Worm (Caenorhabditis elegans) whole organism, mixed stage, embryonic: ENCODE results near the gene npr-36.

Source experiments
- bed-3 ChIP-seq: fragments of 200-800 bp; sonication (Bioruptor generic); optimal IDR thresholded peaks from 3 replicates; lab custom pipeline; 2018; ENCODE audit warnings: mild to moderate bottlenecking, missing genetic modification characterization, moderate library complexity, missing compliant biosample characterization
- blmp-1 ChIP-seq: fragments of 150-350 bp; optimal IDR thresholded peaks from 2 replicates; lab custom pipeline; 2014; ENCODE audit warnings: missing biosample characterization, missing genetic modification characterization
- ceh-39 ChIP-seq: fragments of 150-350 bp; optimal IDR thresholded peaks from 2 replicates; lab custom pipeline; 2014; ENCODE audit warnings: missing biosample characterization, missing genetic modification characterization
- ceh-43 ChIP-seq: fragments of 200-800 bp; sonication (Bioruptor generic); optimal IDR thresholded peaks from 2 replicates; lab custom pipeline; 2018; ENCODE audit warnings: mild to moderate bottlenecking, missing genetic modification characterization, moderate library complexity, missing compliant biosample characterization
- ceh-83 ChIP-seq: fragments of 200-800 bp; sonication (Bioruptor generic); optimal IDR thresholded peaks from 2 replicates; lab custom pipeline; 2018; ENCODE audit warnings: mild to moderate bottlenecking, missing genetic modification characterization, missing compliant biosample characterization
- ces-1 ChIP-seq: fragments of 150-350 bp; optimal IDR thresholded peaks from 2 replicates; lab custom pipeline; 2014; ENCODE audit warnings: missing biosample characterization, missing genetic modification reagents, missing genetic modification characterization
- cnd-1 ChIP-seq: fragments of 200-800 bp; sonication (Bioruptor generic); optimal IDR thresholded peaks from 2 replicates; lab custom pipeline; 2018; ENCODE audit warnings: mild to moderate bottlenecking, missing genetic modification characterization, missing compliant biosample characterization
- drap-1 ChIP-seq: fragments of 200-800 bp; sonication (Bioruptor generic); optimal IDR thresholded peaks from 3 replicates; lab custom pipeline; 2018; ENCODE audit warnings: mild to moderate bottlenecking, missing genetic modification characterization, missing compliant biosample characterization
- elt-1 ChIP-seq: sonication (generic microtip); optimal IDR thresholded peaks from 2 replicates; lab custom pipeline; 2017; ENCODE audit warnings: missing genetic modification characterization, mild to moderate bottlenecking, missing compliant biosample characterization, antibody characterized with exemption, moderate library complexity, borderline replicate concordance; ENCODE audit not compliant: insufficient read depth
- elt-3 ChIP-seq: fragments of 150-350 bp; optimal IDR thresholded peaks from 2 replicates; lab custom pipeline; 2014; ENCODE audit warnings: missing biosample characterization, missing genetic modification characterization
- flh-1 ChIP-seq: fragments of 200-800 bp; sonication (Bioruptor generic); optimal IDR thresholded peaks from 2 replicates; lab custom pipeline; 2018; ENCODE audit warnings: mild to moderate bottlenecking, missing genetic modification characterization, moderate library complexity, missing compliant biosample characterization
- ham-2 ChIP-seq: fragments of 200-800 bp; sonication (Bioruptor generic); optimal IDR thresholded peaks from 2 replicates; lab custom pipeline; 2018; ENCODE audit warnings: mild to moderate bottlenecking, missing genetic modification characterization, missing compliant biosample characterization
- hlh-1 ChIP-seq: fragments of 150-350 bp; optimal IDR thresholded peaks from 2 replicates; lab custom pipeline; 2014; ENCODE audit warnings: missing biosample characterization, missing genetic modification reagents, missing genetic modification characterization
- lin-13 ChIP-seq: fragments of 150-350 bp; optimal IDR thresholded peaks from 2 replicates; lab custom pipeline; 2014; ENCODE audit warnings: missing biosample characterization, missing genetic modification characterization
- mep-1 ChIP-seq: fragments of 150-350 bp; optimal IDR thresholded peaks from 2 replicates; lab custom pipeline; 2017; ENCODE audit warnings: missing biosample characterization, missing genetic modification reagents, missing genetic modification characterization, inconsistent platforms
- mls-2 ChIP-seq: sonication (generic microtip); optimal IDR thresholded peaks from 2 replicates; lab custom pipeline; 2016; ENCODE audit warnings: mild to moderate bottlenecking, missing genetic modification characterization, moderate library complexity, missing compliant biosample characterization
- nhr-12 ChIP-seq: fragments of 150-350 bp; optimal IDR thresholded peaks from 2 replicates; lab custom pipeline; 2014; ENCODE audit warnings: missing biosample characterization, missing genetic modification characterization
- nhr-2 ChIP-seq: fragments of 150-350 bp; optimal IDR thresholded peaks from 2 replicates; lab custom pipeline; 2014; ENCODE audit warnings: missing biosample characterization, missing genetic modification characterization
- nhr-237 ChIP-seq: fragments of 150-350 bp; optimal IDR thresholded peaks from 2 replicates; lab custom pipeline; 2014; ENCODE audit warnings: missing biosample characterization, missing genetic modification characterization
- nhr-28 ChIP-seq: fragments of 150-350 bp; optimal IDR thresholded peaks from 2 replicates; lab custom pipeline; 2014; ENCODE audit warnings: missing biosample characterization, missing genetic modification characterization
- nhr-76 ChIP-seq: sonication (generic microtip); optimal IDR thresholded peaks from 2 replicates; lab custom pipeline; 2017; ENCODE audit warnings: missing biosample characterization, missing genetic modification characterization
- pha-4 ChIP-seq: fragments of 150-350 bp; optimal IDR thresholded peaks from 2 replicates; lab custom pipeline; 2018; ENCODE audit warnings: missing biosample characterization, missing genetic modification reagents, missing genetic modification characterization
- sem-2 ChIP-seq: fragments of 200-800 bp; sonication (Bioruptor generic); optimal IDR thresholded peaks from 2 replicates; lab custom pipeline; 2018; ENCODE audit warnings: mild to moderate bottlenecking, missing genetic modification characterization, missing compliant biosample characterization
- sptf-1 ChIP-seq: sonication (generic microtip); optimal IDR thresholded peaks from 2 replicates; lab custom pipeline; 2017; ENCODE audit warnings: mild to moderate bottlenecking, missing genetic modification characterization, moderate library complexity, missing compliant biosample characterization
- tbx-8 ChIP-seq: fragments of 200-800 bp; sonication (Bioruptor generic); optimal IDR thresholded peaks from 2 replicates; lab custom pipeline; 2018; ENCODE audit warnings: mild to moderate bottlenecking, missing genetic modification characterization, moderate library complexity, missing compliant biosample characterization
- unc-120 ChIP-seq: sonication (generic microtip); optimal IDR thresholded peaks from 2 replicates; lab custom pipeline; 2017; ENCODE audit warnings: missing genetic modification characterization, missing compliant biosample characterization; ENCODE audit not compliant: poor library complexity, severe bottlenecking
- unc-39 ChIP-seq: fragments of 150-350 bp; optimal IDR thresholded peaks from 2 replicates; lab custom pipeline; 2014; ENCODE audit warnings: missing biosample characterization, missing genetic modification characterization
- unc-62 ChIP-seq: fragments of 150-350 bp; optimal IDR thresholded peaks from 2 replicates; lab custom pipeline; 2014; ENCODE audit warnings: missing biosample characterization, missing genetic modification reagents, missing genetic modification characterization
- zip-8 ChIP-seq: fragments of 150-350 bp; optimal IDR thresholded peaks from 2 replicates; lab custom pipeline; 2014; ENCODE audit warnings: missing biosample characterization, missing genetic modification characterization
- ztf-11 ChIP-seq: fragments of 150-350 bp; optimal IDR thresholded peaks from 2 replicates; lab custom pipeline; 2014; ENCODE audit warnings: missing biosample characterization, missing genetic modification characterization

npr-36 gene

ce11 chrX:17324954-17325353 lies 34.6 kb upstream of the npr-36 start:
- TF ChIP-seq zip-8 (tag; lab: Kevin White, UChicago) (peak; percentile 52), tbx-8 (no peak), drap-1 (GFP tag; lab: Kevin White, UChicago) (no peak), elt-1 (no peak), nhr-2 (tag; lab: Kevin White, UChicago) (peak; percentile 71), mep-1 (tag; lab: Kevin White, UChicago) (no peak), ham-2 (no peak)

DNA sequence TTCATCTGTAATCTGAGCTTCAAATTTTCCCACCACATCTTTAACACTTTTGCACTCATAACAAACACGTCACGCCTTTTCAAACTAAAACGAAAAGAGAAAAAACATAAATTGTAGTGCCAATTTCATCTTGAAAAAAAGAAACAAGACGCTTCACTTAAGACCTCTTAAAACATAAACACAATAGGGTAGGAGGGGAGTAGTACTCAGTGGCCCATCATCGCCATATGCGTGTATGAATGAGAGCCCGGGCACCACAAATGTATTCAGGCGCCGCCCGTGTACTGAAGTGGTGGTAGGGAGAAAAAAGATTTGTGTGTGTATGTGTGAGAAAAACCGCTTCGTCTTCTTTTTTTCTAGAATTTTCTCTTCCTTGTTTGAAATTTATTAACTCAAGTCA lies 32.3 kb upstream of the npr-36 start:
- TF ChIP-seq ceh-83 (GFP tag; lab: Kevin White, UChicago) (no peak), nhr-28 (tag; lab: Kevin White, UChicago) (no peak), elt-3 (no peak), unc-39 (tag; lab: Kevin White, UChicago) (no peak), mep-1 (tag; lab: Kevin White, UChicago) (no peak), nhr-76 (no peak), unc-120 (tag; lab: Kevin White, UChicago) (no peak), cnd-1 (tag; lab: Kevin White, UChicago) (no peak), ceh-39 (tag; lab: Kevin White, UChicago) (no peak), ham-2 (no peak), unc-62 (GFP tag; lab: Kevin White, UChicago) (no peak), mls-2 (tag; lab: Kevin White, UChicago) (no peak), flh-1 (no peak), nhr-2 (tag; lab: Kevin White, UChicago) (no peak)

- no peak for TF ChIP-seq elt-3
- TF ChIP-seq ces-1 (GFP tag; lab: Kevin White, UChicago), result no peak
- TF ChIP-seq, all 35 proteins: peak for 0
Observed at ce11 chrX:17329075-17329474, 30.5 kb upstream of the npr-36 start.

- TF ChIP-seq blmp-1 (tag; lab: Kevin White, UChicago), result no peak
- TF ChIP-seq ceh-83 (GFP tag; lab: Kevin White, UChicago), result no peak
- no peak for TF ChIP-seq zip-8 (tag; lab: Kevin White, UChicago)
- TF ChIP-seq nhr-76, result no peak
- no peak for TF ChIP-seq sptf-1
- no peak for TF ChIP-seq mep-1 (tag; lab: Kevin White, UChicago)
- no peak for TF ChIP-seq ces-1 (GFP tag; lab: Kevin White, UChicago)
- TF ChIP-seq sem-2, result no peak
- TF ChIP-seq nhr-2 (tag; lab: Kevin White, UChicago), result peak; percentile 21
- TF ChIP-seq pha-4 (tag; lab: Kevin White, UChicago), result peak; percentile 52
- no peak for TF ChIP-seq nhr-12 (tag; lab: Kevin White, UChicago)
- no peak for TF ChIP-seq unc-120 (tag; lab: Kevin White, UChicago)
- TF ChIP-seq nhr-237 (tag; lab: Kevin White, UChicago), result no peak
- no peak for TF ChIP-seq ceh-43 (GFP tag; lab: Kevin White, UChicago)
- no peak for TF ChIP-seq tbx-8
Observed at ce11 chrX:17330574-17330973, 29.0 kb upstream of the npr-36 start.

DNA sequence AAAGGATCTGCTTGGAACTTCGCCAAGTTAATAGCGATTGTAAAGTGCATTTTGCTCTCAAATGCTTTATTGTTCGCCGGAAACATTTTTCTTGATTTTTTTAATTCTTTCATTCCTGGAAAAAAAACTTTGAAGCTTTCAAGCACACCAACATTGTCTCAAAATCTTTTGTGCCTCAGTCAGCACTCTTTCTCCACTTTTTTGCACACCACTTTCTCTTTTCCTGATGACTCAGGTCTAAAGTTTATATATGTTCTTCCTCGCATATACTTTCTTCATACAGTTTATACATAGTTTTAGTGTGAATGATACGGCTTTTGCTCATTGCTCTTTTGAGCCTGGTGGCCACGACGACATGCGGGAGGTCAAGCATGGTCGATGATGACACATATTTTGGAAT lies 25.8 kb upstream of the npr-36 start, which contains the start of gene C53C11.5:
Gene C53C11.5, plus strand, starts transcription at position 301 of the 400 bp plus-strand sequence.
- TF ChIP-seq ces-1 (GFP tag; lab: Kevin White, UChicago), result no peak
- no peak for TF ChIP-seq ceh-43 (GFP tag; lab: Kevin White, UChicago)
- TF ChIP-seq pha-4 (tag; lab: Kevin White, UChicago), result no peak
- no peak for TF ChIP-seq hlh-1 (tag; lab: Kevin White, UChicago)
- no peak for TF ChIP-seq nhr-237 (tag; lab: Kevin White, UChicago)
- no peak for TF ChIP-seq ztf-11 (tag; lab: Kevin White, UChicago)
- no peak for TF ChIP-seq drap-1 (GFP tag; lab: Kevin White, UChicago)
- no peak for TF ChIP-seq bed-3 (GFP tag; lab: Kevin White, UChicago)
- TF ChIP-seq mep-1 (tag; lab: Kevin White, UChicago), result no peak
- no peak for TF ChIP-seq ceh-83 (GFP tag; lab: Kevin White, UChicago)
- TF ChIP-seq lin-13 (tag; lab: Kevin White, UChicago), result no peak
- no peak for TF ChIP-seq unc-120 (tag; lab: Kevin White, UChicago)
